Worm (Caenorhabditis elegans) whole organism, young adult: ENCODE results near the gene abu-2.

Experiments used
- B0019.2 ChIP-seq: fragments of 200-800 bp; sonication (Bioruptor generic); conservative IDR thresholded peaks from 2 replicates; pipeline ENCODE4 v1.3.6; 2022; ENCODE audit warnings: missing genetic modification reagents, missing genetic modification characterization, missing compliant biosample characterization
- F39B2.1 ChIP-seq: fragments of 200-800 bp; sonication (Bioruptor generic); IDR thresholded peaks from 2 replicates; pipeline ENCODE4 v1.3.6; 2022; ENCODE audit warnings: missing genetic modification reagents, missing genetic modification characterization, missing compliant biosample characterization
- akir-1 ChIP-seq: fragments of 200-800 bp; sonication (Bioruptor generic); optimal IDR thresholded peaks from 2 replicates; lab custom pipeline; 2018; ENCODE audit warnings: mild to moderate bottlenecking, missing genetic modification characterization, moderate library complexity, missing compliant biosample characterization
- cebp-1 ChIP-seq, 2 experiments: fragments of 200-800 bp in 1 of 2; sonication (Bioruptor generic) in 1 of 2; sonication (generic microtip) in 1 of 2; IDR thresholded peaks in 1 of 2; optimal IDR thresholded peaks in 1 of 2; 2 replicates each; pipeline versions ENCODE4 v1.3.6 to Lab custom; 2017 to 2022; ENCODE audit warnings: missing compliant biosample characterization in 2 of 2, missing genetic modification characterization in 2 of 2, mild to moderate bottlenecking in 1 of 2, missing genetic modification reagents in 1 of 2, moderate library complexity in 1 of 2
- egl-18 ChIP-seq: fragments of 200-800 bp; sonication (Bioruptor generic); IDR thresholded peaks from 2 replicates; pipeline ENCODE4 v1.3.6; 2022; ENCODE audit warnings: missing genetic modification reagents, missing genetic modification characterization, missing compliant biosample characterization
- lin-35 ChIP-seq, 3 experiments: fragments of 150-350 bp in 2 of 3; sonication (generic microtip) in 1 of 3; optimal IDR thresholded peaks; 2 replicates each; lab custom pipeline; 2014 to 2018; ENCODE audit warnings: missing biosample characterization in 3 of 3, missing genetic modification characterization in 3 of 3, missing genetic modification reagents in 3 of 3
- nfyb-1 ChIP-seq: fragments of 200-800 bp; sonication (Bioruptor generic); IDR thresholded peaks from 2 replicates; pipeline ENCODE4 v1.3.6; 2022; ENCODE audit warnings: missing genetic modification reagents, missing genetic modification characterization, missing compliant biosample characterization
- snpc-4 ChIP-seq, 5 experiments: fragments of 150-350 bp in 1 of 5; sonication (generic microtip) in 4 of 5; optimal IDR thresholded peaks; 2 replicates each; lab custom pipeline; 2014 to 2018; ENCODE audit warnings: missing genetic modification characterization in 5 of 5, missing biosample characterization in 3 of 5, antibody characterized with exemption in 2 of 5, mild to moderate bottlenecking in 2 of 5, missing compliant biosample characterization in 2 of 5, missing genotype in 2 of 5, moderate library complexity in 2 of 5, missing genetic modification reagents in 1 of 5
- tlf-1 ChIP-seq: fragments of 200-800 bp; sonication (Bioruptor generic); optimal IDR thresholded peaks from 2 replicates; lab custom pipeline; 2018; ENCODE audit warnings: mild to moderate bottlenecking, missing genetic modification characterization, missing compliant biosample characterization

ce11 chrX:1446593-1447141 is 36.2 kb upstream of the abu-2 start, which contains the start of gene zfp-3:
- TF ChIP-seq F39B2.1 (GFP tag; lab: Robert Waterston, UW) (no peak), tlf-1 (GFP tag; lab: Kevin White, UChicago) (peak; percentile 56), egl-18 (GFP tag; lab: Robert Waterston, UW) (no peak), cebp-1 (GFP tag; IDR thresholded peaks at IDR 0.05; lab: Robert Waterston, UW) (0 out of 2 replicates have a peak, but pooled peaks have one; percentile 45), cebp-1 (tag; optimal IDR thresholded peaks at IDR 0.05; lab: Kevin White, UChicago) (no peak), B0019.2 (no peak), snpc-4 (GFP tag; optimal IDR thresholded peaks at IDR 0.05; lab: Kevin White, UChicago) (peak; percentile 55), snpc-4 (tag; optimal IDR thresholded peaks at IDR 0.05; lab: Kevin White, UChicago) (peak; percentile 45 to 78 (median 68)), akir-1 (GFP tag; lab: Kevin White, UChicago) (peak; percentile 76), lin-35 (GFP tag; optimal IDR thresholded peaks at IDR 0.05; lab: Kevin White, UChicago) (peak in 1 of 3 experiments; percentile 76), nfyb-1 (peak; percentile 84)
